Worm (Caenorhabditis elegans) whole organism, L2 larva: ENCODE results near the gene srbc-2.

Experiments
- ceh-82 ChIP-seq: fragments of 150-350 bp; optimal IDR thresholded peaks from 2 replicates; lab custom pipeline; 2014; ENCODE audit warnings: missing biosample characterization, missing genetic modification characterization
- lin-39 ChIP-seq: fragments of 150-350 bp; optimal IDR thresholded peaks from 2 replicates; lab custom pipeline; 2014; ENCODE audit warnings: missing biosample characterization, missing genetic modification reagents, missing genetic modification characterization
- nhr-21 ChIP-seq: fragments of 150-350 bp; optimal IDR thresholded peaks from 2 replicates; lab custom pipeline; 2014; ENCODE audit warnings: missing biosample characterization, missing genetic modification characterization
- nhr-23 ChIP-seq: fragments of 150-350 bp; optimal IDR thresholded peaks from 2 replicates; lab custom pipeline; 2014; ENCODE audit warnings: missing biosample characterization, missing genetic modification reagents, missing genetic modification characterization
- zag-1 ChIP-seq: fragments of 150-350 bp; optimal IDR thresholded peaks from 2 replicates; lab custom pipeline; 2014; ENCODE audit warnings: missing biosample characterization, missing genetic modification characterization
- ztf-11 ChIP-seq: sonication (generic microtip); optimal IDR thresholded peaks from 2 replicates; lab custom pipeline; 2017; ENCODE audit warnings: missing biosample characterization, missing genetic modification characterization

- TF ChIP-seq ceh-82 (tag; lab: Kevin White, UChicago) (no peak), nhr-21 (tag; lab: Kevin White, UChicago) (no peak), lin-39 (tag; lab: Kevin White, UChicago) (no peak), ztf-11 (no peak), zag-1 (tag; lab: Kevin White, UChicago) (no peak), nhr-23 (no peak)
These were observed 18.6 kb downstream of the srbc-2 start, which contains the start of gene C04E12.5 for ce11 chrV:3358267-3358666.
